Fruit fly (Drosophila melanogaster) Kc167 (cell line): Measurements from ENCODE around the gene CG13722.

ENCODE experiments used
- Myc ChIP-seq: fragments of >200 bp; optimal IDR thresholded peaks from 2 replicates; lab custom pipeline; 2017; ENCODE audit warnings: missing external identifiers
- Sin3A ChIP-seq: fragments of >200 bp; optimal IDR thresholded peaks from 2 replicates; lab custom pipeline; 2018; ENCODE audit warnings: missing external identifiers
- h ChIP-seq: fragments of >200 bp; optimal IDR thresholded peaks from 3 replicates; lab custom pipeline; 2018; ENCODE audit warnings: missing external identifiers
- insv ChIP-seq: fragments of >200 bp; optimal IDR thresholded peaks from 3 replicates; lab custom pipeline; 2018; ENCODE audit warnings: missing external identifiers
- psq ChIP-seq: fragments of >200 bp; optimal IDR thresholded peaks from 2 replicates; lab custom pipeline; 2017; ENCODE audit warnings: missing external identifiers
- ttk ChIP-seq: sonication (Bioruptor generic); optimal IDR thresholded peaks from 2 replicates; lab custom pipeline; 2017; ENCODE audit warnings: missing external identifiers

DNA sequence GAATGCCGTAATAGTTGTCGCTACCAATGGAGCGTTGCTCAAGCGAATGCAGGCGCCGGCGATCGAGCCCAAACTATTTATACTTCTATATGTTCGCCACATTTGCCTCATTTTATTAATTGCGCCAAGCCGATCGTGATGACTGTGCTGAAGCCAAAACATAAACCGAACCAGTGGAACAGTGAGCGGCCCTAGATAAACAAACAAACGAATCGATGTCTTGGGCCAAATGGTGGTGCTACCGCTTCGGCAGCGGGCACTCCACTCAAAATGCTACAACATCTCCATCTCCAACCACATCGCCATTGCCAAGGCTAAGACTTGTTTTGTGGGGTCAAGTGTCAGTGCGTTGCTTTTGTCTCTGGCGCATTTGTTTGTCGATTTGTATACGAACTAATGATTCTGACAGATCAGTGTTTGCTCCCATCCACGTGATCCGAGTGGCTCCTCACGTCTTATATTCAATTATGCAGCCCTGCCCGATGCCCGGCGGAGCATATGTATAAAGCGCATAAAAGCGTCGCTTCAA, 26.9 kb downstream of the CG13722 start, which contains the start of gene CG15024:
- TF ChIP-seq psq (lab: Kevin White, UChicago) (no peak), insv (lab: Kevin White, UChicago) (no peak), Sin3A (lab: Kevin White, UChicago) (no peak), ttk (lab: Kevin White, UChicago) (no peak), h (lab: Kevin White, UChicago) (no peak), Myc (lab: Kevin White, UChicago) (no peak)
